Worm (Caenorhabditis elegans): Measurements from ENCODE around the gene T13A10.2.

ce11 chrIV:6217066-6217465 lies 36.0 kb upstream of the T13A10.2 start, which contains the start of gene C49A9.9:
- TF ChIP-seq vab-15 (tag; optimal IDR thresholded peaks at IDR 0.05): no peak
- no peak for TF ChIP-seq skn-1 (tag; optimal IDR thresholded peaks at IDR 0.05)
- no peak for TF ChIP-seq elt-3 (tag; optimal IDR thresholded peaks at IDR 0.05)
- TF ChIP-seq hlh-4 (tag; optimal IDR thresholded peaks at IDR 0.05): no peak
